Worm (Caenorhabditis elegans) whole organism, L4 larva: ENCODE measurements around the gene sfxn-1.2.

Experiments
- D1046.2 ChIP-seq: fragments of 200-800 bp; sonication (Bioruptor generic); IDR thresholded peaks from 2 replicates; pipeline ENCODE4 v1.3.6; 2022; ENCODE audit warnings: missing genetic modification characterization, missing compliant biosample characterization
- Y105C5A.15 ChIP-seq: fragments of 200-800 bp; sonication (Bioruptor generic); IDR thresholded peaks from 2 replicates; pipeline ENCODE4 v1.3.6; 2022; ENCODE audit warnings: missing genetic modification characterization, missing compliant biosample characterization
- ZK546.5 ChIP-seq, 2 experiments: sonication (generic microtip); optimal IDR thresholded peaks; 2 replicates each; lab custom pipeline; 2017; ENCODE audit warnings: missing biosample characterization in 2 of 2, missing genetic modification characterization in 2 of 2
- attf-4 ChIP-seq: sonication (generic microtip); optimal IDR thresholded peaks from 3 replicates; lab custom pipeline; 2017; ENCODE audit warnings: missing biosample characterization, missing genetic modification characterization
- daf-16 ChIP-seq, 3 experiments: sonication (generic microtip); optimal IDR thresholded peaks; 2 replicates each; lab custom pipeline; 2016 to 2017; ENCODE audit warnings: missing genetic modification characterization in 3 of 3, missing genetic modification reagents in 3 of 3, mild to moderate bottlenecking in 2 of 3, missing compliant biosample characterization in 2 of 3, missing biosample characterization in 1 of 3, moderate library complexity in 1 of 3
- daf-8 ChIP-seq: fragments of 200-800 bp; sonication (Bioruptor generic); IDR thresholded peaks from 2 replicates; pipeline ENCODE4 v1.3.6; 2022; ENCODE audit warnings: missing genetic modification characterization, missing compliant biosample characterization
- lin-1 ChIP-seq: fragments of 200-800 bp; sonication (Bioruptor generic); IDR thresholded peaks from 2 replicates; pipeline ENCODE4 v1.3.6; 2022; ENCODE audit warnings: missing genetic modification reagents, missing genetic modification characterization, missing compliant biosample characterization
- lin-13 ChIP-seq: fragments of 150-350 bp; optimal IDR thresholded peaks from 2 replicates; lab custom pipeline; 2014; ENCODE audit warnings: missing biosample characterization, missing genetic modification reagents, missing genetic modification characterization
- nhr-102 ChIP-seq: sonication (generic microtip); optimal IDR thresholded peaks from 2 replicates; lab custom pipeline; 2016; ENCODE audit warnings: mild to moderate bottlenecking, missing genetic modification characterization, moderate library complexity, missing compliant biosample characterization
- php-3 ChIP-seq: fragments of 200-800 bp; sonication (Bioruptor generic); IDR thresholded peaks from 2 replicates; pipeline ENCODE4 v1.3.6; 2022; ENCODE audit warnings: missing genetic modification reagents, missing genetic modification characterization, missing compliant biosample characterization
- pqm-1 ChIP-seq: sonication (generic microtip); optimal IDR thresholded peaks from 2 replicates; lab custom pipeline; 2017; ENCODE audit warnings: missing biosample characterization, missing genetic modification characterization
- unc-62 ChIP-seq, 3 experiments: fragments of 150-350 bp in 1 of 3; sonication (generic microtip); optimal IDR thresholded peaks in 2 of 3; peaks in 1 of 3; 1 replicate in 1 of 3; 2 replicates in 2 of 3; lab custom pipeline; 2014 to 2017; ENCODE audit warnings: missing biosample characterization in 3 of 3, missing genetic modification characterization in 3 of 3, missing genetic modification reagents in 3 of 3, missing genotype in 1 of 3

DNA sequence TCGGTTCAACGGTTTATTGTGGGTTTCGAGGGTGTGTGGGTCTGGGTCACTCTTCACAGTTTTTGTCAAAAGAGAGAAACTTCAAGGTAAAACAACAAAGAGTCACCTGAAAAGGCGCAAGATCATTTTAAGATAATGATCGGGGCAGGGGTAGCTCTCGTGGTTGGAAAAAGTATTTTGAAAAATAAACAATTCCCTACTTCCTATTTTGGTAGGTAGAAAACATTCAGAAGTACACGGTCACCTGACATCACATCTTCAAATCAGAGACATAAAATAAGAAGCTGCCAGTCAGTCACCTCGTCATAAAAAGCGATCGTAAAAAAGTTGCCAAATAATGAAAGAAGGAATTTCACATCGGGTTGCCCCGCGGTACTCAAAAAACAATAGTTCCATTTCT lies 6.7 kb downstream of the sfxn-1.2 start:
- TF ChIP-seq unc-62 (GFP tag; optimal IDR thresholded peaks at IDR 0.05 in 1 of 2; lab: Kevin White, UChicago) (no peak), unc-62 (tag; optimal IDR thresholded peaks at IDR 0.05; lab: Kevin White, UChicago) (no peak), lin-1 (no peak), Y105C5A.15 (no peak), attf-4 (no peak), php-3 (GFP tag; lab: Robert Waterston, UW) (no peak), daf-8 (GFP tag; lab: Robert Waterston, UW) (no peak), nhr-102 (no peak), ZK546.5 (tag; optimal IDR thresholded peaks at IDR 0.05; lab: Kevin White, UChicago) (no peak), pqm-1 (tag; lab: Kevin White, UChicago) (no peak), lin-13 (GFP tag; lab: Kevin White, UChicago) (no peak), D1046.2 (no peak), daf-16 (GFP tag; optimal IDR thresholded peaks at IDR 0.05; lab: Kevin White, UChicago) (no peak), daf-16 (tag; optimal IDR thresholded peaks at IDR 0.05; lab: Kevin White, UChicago) (no peak)
